Worm (Caenorhabditis elegans) whole organism, young adult: ENCODE measurements around the gene ubc-18.

Experiments
- ama-1 ChIP-seq, 3 experiments: fragments of 150-350 bp in 1 of 3; sonication (generic microtip) in 2 of 3; optimal IDR thresholded peaks; 2 replicates each; lab custom pipeline; 2014 to 2018; ENCODE audit warnings: missing biosample characterization in 2 of 3, missing genetic modification characterization in 2 of 3, missing genetic modification reagents in 2 of 3
- cebp-1 ChIP-seq, 2 experiments: fragments of 200-800 bp in 1 of 2; sonication (Bioruptor generic) in 1 of 2; sonication (generic microtip) in 1 of 2; IDR thresholded peaks in 1 of 2; optimal IDR thresholded peaks in 1 of 2; 2 replicates each; pipeline versions ENCODE4 v1.3.6 to Lab custom; 2017 to 2022; ENCODE audit warnings: missing compliant biosample characterization in 2 of 2, missing genetic modification characterization in 2 of 2, mild to moderate bottlenecking in 1 of 2, missing genetic modification reagents in 1 of 2, moderate library complexity in 1 of 2
- egl-44 ChIP-seq: fragments of 200-800 bp; sonication (Bioruptor generic); IDR thresholded peaks from 2 replicates; pipeline ENCODE4 v1.3.6; 2022; ENCODE audit warnings: missing genetic modification reagents, missing genetic modification characterization, missing compliant biosample characterization
- nhr-90 ChIP-seq: sonication (generic microtip); optimal IDR thresholded peaks from 2 replicates; lab custom pipeline; 2016; ENCODE audit warnings: missing genotype, mild to moderate bottlenecking, missing genetic modification characterization, missing compliant biosample characterization
- repo-1 ChIP-seq: sonication (generic microtip); optimal IDR thresholded peaks from 2 replicates; lab custom pipeline; 2017; ENCODE audit warnings: mild to moderate bottlenecking, missing genetic modification characterization, missing compliant biosample characterization
- rpc-1 ChIP-seq, 2 experiments: fragments of 150-350 bp in 1 of 2; sonication (generic microtip) in 1 of 2; optimal IDR thresholded peaks; 2 replicates each; lab custom pipeline; 2014 to 2018; ENCODE audit warnings: missing biosample characterization in 1 of 2, missing genetic modification characterization in 1 of 2, missing genetic modification reagents in 1 of 2, missing genotype in 1 of 2
- sdz-38 ChIP-seq: sonication (generic microtip); optimal IDR thresholded peaks from 2 replicates; lab custom pipeline; 2016; ENCODE audit warnings: missing genotype, missing genetic modification characterization, missing compliant biosample characterization
- sea-2 ChIP-seq: fragments of 200-800 bp; sonication (Bioruptor generic); IDR thresholded peaks from 2 replicates; pipeline ENCODE4 v1.3.6; 2022; ENCODE audit warnings: missing genetic modification characterization, missing compliant biosample characterization
- snpc-4 ChIP-seq, 5 experiments: fragments of 150-350 bp in 1 of 5; sonication (generic microtip) in 4 of 5; optimal IDR thresholded peaks; 2 replicates each; lab custom pipeline; 2014 to 2018; ENCODE audit warnings: missing genetic modification characterization in 5 of 5, missing biosample characterization in 3 of 5, antibody characterized with exemption in 2 of 5, mild to moderate bottlenecking in 2 of 5, missing compliant biosample characterization in 2 of 5, missing genotype in 2 of 5, moderate library complexity in 2 of 5, missing genetic modification reagents in 1 of 5
- sptf-2 ChIP-seq: fragments of 200-800 bp; sonication (Bioruptor generic); optimal IDR thresholded peaks from 2 replicates; lab custom pipeline; 2018; ENCODE audit warnings: mild to moderate bottlenecking, missing genetic modification characterization, missing compliant biosample characterization
- ztf-6 ChIP-seq: fragments of 200-800 bp; sonication (Bioruptor generic); IDR thresholded peaks from 2 replicates; pipeline ENCODE4 v1.3.6; 2022; ENCODE audit warnings: missing genetic modification reagents, missing genetic modification characterization, missing compliant biosample characterization

DNA sequence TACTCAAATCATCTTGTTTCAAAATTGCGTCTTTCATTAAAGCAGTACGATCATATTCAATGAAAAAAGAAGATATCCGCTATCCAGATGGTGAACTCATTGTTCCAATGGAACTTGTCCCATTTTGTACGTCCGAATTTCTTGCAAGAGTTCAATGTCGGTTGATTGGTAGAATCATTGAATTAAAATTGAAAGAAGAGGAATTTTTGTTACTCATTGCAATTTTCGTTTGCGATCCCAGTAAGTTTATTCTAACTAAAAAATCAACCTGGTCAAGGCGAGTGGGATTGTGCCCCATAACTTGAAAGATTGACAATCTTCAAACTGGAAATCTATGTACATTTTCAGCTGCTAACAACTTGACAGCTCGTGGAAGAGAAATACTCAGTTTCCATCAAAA lies 28.1 kb upstream of the ubc-18 start:
- no peak for TF ChIP-seq sea-2
- no peak for TF ChIP-seq ama-1 (optimal IDR thresholded peaks at IDR 0.05; lab: Kevin White, UChicago)
- no peak for TF ChIP-seq ama-1 (GFP tag; optimal IDR thresholded peaks at IDR 0.05; lab: Kevin White, UChicago)
- TF ChIP-seq egl-44 (GFP tag; lab: Robert Waterston, UW), result no peak
- TF ChIP-seq sdz-38 (tag; lab: Kevin White, UChicago), result no peak
- TF ChIP-seq nhr-90 (tag; lab: Kevin White, UChicago), result no peak
- no peak for TF ChIP-seq ztf-6 (GFP tag; lab: Robert Waterston, UW)
- no peak for TF ChIP-seq repo-1
- no peak for TF ChIP-seq snpc-4 (GFP tag; optimal IDR thresholded peaks at IDR 0.05; lab: Kevin White, UChicago)
- no peak for TF ChIP-seq snpc-4 (tag; optimal IDR thresholded peaks at IDR 0.05; lab: Kevin White, UChicago)
- no peak for TF ChIP-seq rpc-1 (optimal IDR thresholded peaks at IDR 0.05; lab: Kevin White, UChicago)
- no peak for TF ChIP-seq rpc-1 (tag; optimal IDR thresholded peaks at IDR 0.05; lab: Kevin White, UChicago)
- TF ChIP-seq sptf-2, result no peak
- TF ChIP-seq cebp-1 (GFP tag; IDR thresholded peaks at IDR 0.05; lab: Robert Waterston, UW), result no peak
- TF ChIP-seq cebp-1 (tag; optimal IDR thresholded peaks at IDR 0.05; lab: Kevin White, UChicago), result no peak
